Worm (Caenorhabditis elegans): ENCODE measurements around the gene F55E10.1.

DNA sequence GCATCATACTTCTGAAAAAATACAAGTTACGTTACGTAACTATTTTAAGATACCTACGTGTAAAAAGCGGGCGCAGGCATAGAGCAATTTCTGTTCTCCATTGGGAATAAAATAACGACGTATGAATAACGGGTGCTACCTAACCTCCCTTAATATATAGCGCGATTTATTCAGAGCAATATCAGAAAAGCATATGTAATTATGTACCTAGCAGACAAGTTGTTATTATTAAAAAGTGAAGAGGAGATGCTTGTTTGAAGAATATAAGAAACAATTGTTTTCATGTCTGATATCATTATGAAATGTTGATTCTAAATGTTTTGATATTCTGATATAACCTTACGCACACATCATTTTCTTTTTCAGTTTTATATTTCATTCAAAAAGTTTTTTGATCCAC, 22.8 kb upstream of the F55E10.1 start, which contains the start of gene srh-11:
- no peak for TF ChIP-seq lsy-2 (tag; optimal IDR thresholded peaks at IDR 0.05)
- no peak for TF ChIP-seq hlh-1 (tag; optimal IDR thresholded peaks at IDR 0.05)
- TF ChIP-seq nhr-237 (tag; optimal IDR thresholded peaks at IDR 0.05): no peak
- no peak for TF ChIP-seq blmp-1 (tag; optimal IDR thresholded peaks at IDR 0.05)
- TF ChIP-seq elt-3 (tag; optimal IDR thresholded peaks at IDR 0.05): no peak
- no peak for TF ChIP-seq snpc-4 (tag; optimal IDR thresholded peaks at IDR 0.05)
- TF ChIP-seq unc-62 (GFP tag; optimal IDR thresholded peaks at IDR 0.05): no peak
- TF ChIP-seq nhr-76 (tag; optimal IDR thresholded peaks at IDR 0.05): no peak
- no peak for TF ChIP-seq mab-5 (tag; optimal IDR thresholded peaks at IDR 0.05)
- no peak for TF ChIP-seq unc-39 (tag; optimal IDR thresholded peaks at IDR 0.05)
- no peak for TF ChIP-seq mep-1 (tag; optimal IDR thresholded peaks at IDR 0.05)
